Worm (Caenorhabditis elegans): Measurements from ENCODE around the gene icl-1.

The icl-1 gene

DNA sequence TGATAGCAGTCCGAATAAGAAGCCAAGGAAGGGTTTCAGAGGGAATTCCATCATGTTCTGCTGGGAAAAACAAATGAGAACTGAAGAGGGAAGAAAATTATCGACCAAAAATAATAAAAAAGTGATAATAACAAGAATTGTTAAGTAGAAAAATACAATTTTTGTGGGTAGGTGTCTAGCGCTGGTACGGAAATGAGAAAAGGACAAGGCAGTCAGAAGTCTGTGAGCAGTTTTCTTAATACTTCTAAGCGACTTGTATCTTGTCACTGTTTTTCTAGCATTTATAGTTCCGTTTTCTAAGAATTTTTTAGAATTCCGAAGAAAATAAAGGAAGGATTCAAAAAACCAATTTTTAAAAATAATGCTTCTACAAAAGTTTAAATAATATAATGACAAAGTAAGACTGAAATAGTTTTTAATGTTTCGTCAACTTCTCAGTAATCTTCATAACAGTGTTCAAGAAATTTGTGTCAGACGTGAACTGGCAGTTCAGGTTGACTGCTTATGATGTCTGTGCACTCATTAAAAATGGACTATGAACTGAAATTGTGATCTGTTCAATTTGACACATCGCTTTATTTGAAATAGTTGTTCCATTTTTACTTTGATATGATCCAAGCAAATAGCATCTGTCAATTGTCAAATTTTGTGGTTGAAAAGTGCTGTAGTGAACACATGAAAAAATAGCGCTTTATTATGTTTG lies 34.9 kb downstream of the icl-1 start, which contains the start of gene srx-4:
TSS of gene srx-4 (minus strand) at position 51 of the 703 bp plus-strand sequence.
- no peak for TF ChIP-seq fkh-10 (GFP tag; optimal IDR thresholded peaks at IDR 0.05)
- no peak for TF ChIP-seq ztf-4 (tag; optimal IDR thresholded peaks at IDR 0.05)
- no peak for TF ChIP-seq nhr-77 (tag; optimal IDR thresholded peaks at IDR 0.05)
- no peak for TF ChIP-seq mep-1 (tag; optimal IDR thresholded peaks at IDR 0.05)
- no peak for TF ChIP-seq lin-35 (GFP tag; optimal IDR thresholded peaks at IDR 0.05)
- no peak for TF ChIP-seq vab-15 (tag; optimal IDR thresholded peaks at IDR 0.05)

- TF ChIP-seq C04F5.9 (tag; optimal IDR thresholded peaks at IDR 0.05): no peak
- TF ChIP-seq pax-3 (tag; optimal IDR thresholded peaks at IDR 0.05): no peak
- TF ChIP-seq nhr-85 (tag): no peak
- no peak for TF ChIP-seq ces-1 (GFP tag; optimal IDR thresholded peaks at IDR 0.05)
- TF ChIP-seq nhr-11 (tag; optimal IDR thresholded peaks at IDR 0.05): no peak
- TF ChIP-seq hpl-2 (GFP tag; optimal IDR thresholded peaks at IDR 0.05): no peak
- TF ChIP-seq nhr-84 (tag; optimal IDR thresholded peaks at IDR 0.05): no peak
- no peak for TF ChIP-seq unc-62 (GFP tag; optimal IDR thresholded peaks at IDR 0.05)
- no peak for TF ChIP-seq vab-15 (tag; optimal IDR thresholded peaks at IDR 0.05)
- no peak for TF ChIP-seq nhr-90 (tag; optimal IDR thresholded peaks at IDR 0.05; ENCODE audit: poor library complexity)
- no peak for TF ChIP-seq rnt-1 (tag; optimal IDR thresholded peaks at IDR 0.05)
- no peak for TF ChIP-seq fkh-8 (tag; optimal IDR thresholded peaks at IDR 0.05)
- TF ChIP-seq jun-1 (tag; optimal IDR thresholded peaks at IDR 0.05): no peak
- no peak for TF ChIP-seq C16A3.4 (tag; optimal IDR thresholded peaks at IDR 0.05)
- no peak for TF ChIP-seq blmp-1 (tag; optimal IDR thresholded peaks at IDR 0.05)
- TF ChIP-seq ceh-8 (GFP tag; optimal IDR thresholded peaks at IDR 0.05): no peak
- TF ChIP-seq lin-39 (tag; optimal IDR thresholded peaks at IDR 0.05): no peak
- no peak for TF ChIP-seq ztf-4 (tag; optimal IDR thresholded peaks at IDR 0.05)
These were observed 38.3 kb downstream of the icl-1 start for ce11 chrV:689538-689937.

- no peak for TF ChIP-seq hlh-17 (GFP tag; optimal IDR thresholded peaks at IDR 0.05; ENCODE audit: borderline replicate concordance)
- TF ChIP-seq blmp-1 (tag; optimal IDR thresholded peaks at IDR 0.05): peak; percentile 66
These were observed 40.4 kb downstream of the icl-1 start, which contains the start of gene H25P19.1 for ce11 chrV:687384-687783. Gene H25P19.1 (plus strand): TSS chrV:687684.

- TF ChIP-seq efl-1 (optimal IDR thresholded peaks at IDR 0.05) (no peak), efl-1 (GFP tag; optimal IDR thresholded peaks at IDR 0.05 in 1 of 2) (peak in 1 of 2 experiments; percentile 15), elt-2 (tag; optimal IDR thresholded peaks at IDR 0.05) (peak; percentile 33), lir-3 (tag; optimal IDR thresholded peaks at IDR 0.05; ENCODE audit: poor library complexity) (no peak)
These were observed 43.9 kb downstream of the icl-1 start, which contains the start of gene F31F4.1 for ce11 chrV:683858-684257. Gene F31F4.1 (plus strand): TSS chrV:684060.

DNA sequence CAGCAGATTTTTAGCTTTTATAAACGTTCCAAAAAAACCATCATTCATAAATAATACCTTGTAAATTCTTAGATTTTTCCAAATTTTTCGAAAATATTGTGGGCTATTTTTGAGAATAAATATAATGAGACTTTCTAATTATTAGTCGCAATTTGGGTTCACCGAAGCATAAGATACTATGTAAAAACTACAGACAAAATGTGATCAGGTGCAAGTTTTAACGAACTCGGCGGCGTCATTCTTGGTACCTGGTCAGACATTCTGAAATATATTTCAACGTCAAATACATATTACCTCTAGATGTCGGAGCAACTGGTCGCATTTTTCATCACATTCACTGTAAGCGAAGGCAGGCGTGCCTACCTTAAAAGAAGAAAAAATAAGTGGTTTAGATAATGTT lies 45.8 kb downstream of the icl-1 start, which contains the start of gene srx-23:
TSS of gene srx-23 (plus strand) at position 301 of the 400 bp plus-strand sequence.
- TF ChIP-seq fkh-8 (tag; optimal IDR thresholded peaks at IDR 0.05) (peak; percentile 49), sox-4 (tag; optimal IDR thresholded peaks at IDR 0.05) (peak; percentile 56), nhr-85 (tag) (no peak), isw-1 (GFP tag; IDR thresholded peaks at IDR 0.05) (no peak)

ce11 chrV:679663-680062 lies 48.1 kb downstream of the icl-1 start, which contains the start of gene srx-22:
Gene srx-22 (plus strand): TSS chrV:679963.
- TF ChIP-seq Y116A8C.19 (tag; optimal IDR thresholded peaks at IDR 0.05; ENCODE audit: borderline replicate concordance) (no peak), nhr-71 (tag; optimal IDR thresholded peaks at IDR 0.05) (no peak), efl-1 (optimal IDR thresholded peaks at IDR 0.05) (no peak), efl-1 (GFP tag; optimal IDR thresholded peaks at IDR 0.05 in 1 of 2) (peak in 1 of 2 experiments; percentile 65), snu-23 (GFP tag; optimal IDR thresholded peaks at IDR 0.05) (no peak), mdl-1 (tag; optimal IDR thresholded peaks at IDR 0.05) (no peak), ets-5 (GFP tag; IDR thresholded peaks at IDR 0.05) (no peak)

Measured in whole organism, L1 larva.